Worm (Caenorhabditis elegans) whole organism, midembryonic: ENCODE measurements around the gene srh-203.
"Not testable (repeated sequence)": the region's sequence is repeated elsewhere in the genome, so short reads cannot be mapped to it uniquely, and the experiment has no call there.

Source experiments
- cog-1 ChIP-seq: sonication (generic microtip); optimal IDR thresholded peaks from 2 replicates; lab custom pipeline; 2016; ENCODE audit warnings: missing genetic modification characterization, missing compliant biosample characterization
- flt-1 ChIP-seq: fragments of 200-800 bp; sonication (Bioruptor generic); IDR thresholded peaks from 2 replicates; pipeline ENCODE4 v1.3.6; 2022; ENCODE audit warnings: missing genetic modification characterization, missing compliant biosample characterization
- klf-2 ChIP-seq: fragments of 200-800 bp; sonication (Bioruptor generic); conservative IDR thresholded peaks from 2 replicates; pipeline ENCODE4 v1.3.6; 2022; ENCODE audit warnings: missing genetic modification reagents, missing genetic modification characterization, missing compliant biosample characterization
- tab-1 ChIP-seq: fragments of 200-800 bp; sonication (Bioruptor generic); IDR thresholded peaks from 2 replicates; pipeline ENCODE4 v1.3.6; 2022; ENCODE audit warnings: missing genetic modification characterization, missing compliant biosample characterization
- ztf-23 ChIP-seq: fragments of 200-800 bp; sonication (Bioruptor generic); IDR thresholded peaks from 2 replicates; pipeline ENCODE4 v1.3.6; 2022; ENCODE audit warnings: missing genetic modification reagents, missing genetic modification characterization, missing compliant biosample characterization
- ztf-29 ChIP-seq: fragments of 200-800 bp; sonication (Bioruptor generic); IDR thresholded peaks from 2 replicates; pipeline ENCODE4 v1.3.6; 2022; ENCODE audit warnings: missing genetic modification reagents, missing genetic modification characterization, missing compliant biosample characterization

DNA sequence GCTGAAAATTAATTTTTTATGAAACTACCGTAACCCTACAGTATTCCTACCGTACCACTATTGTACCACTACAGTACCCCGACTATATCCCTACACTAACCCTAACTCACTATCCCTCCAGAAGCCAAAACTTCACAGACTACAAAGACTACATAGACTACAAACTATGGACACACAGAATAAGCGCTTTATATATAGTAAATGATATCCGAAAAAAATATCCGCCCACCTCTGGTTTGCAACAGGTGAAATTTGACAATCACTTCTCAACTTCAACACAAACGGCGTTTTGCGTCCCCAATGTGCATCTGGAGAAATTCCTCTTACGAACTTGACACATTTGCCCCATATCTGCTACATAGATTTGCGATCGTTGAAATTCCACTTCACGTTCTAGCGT, 46.1 kb downstream of the srh-203 start, which contains the start of gene srh-132:
- TF ChIP-seq tab-1 (GFP tag; lab: Robert Waterston, UW); cog-1 (tag; lab: Kevin White, UChicago); ztf-29 (GFP tag; lab: Robert Waterston, UW); klf-2 (GFP tag; lab: Robert Waterston, UW); flt-1 (GFP tag; lab: Robert Waterston, UW); ztf-23 (GFP tag; lab: Robert Waterston, UW): not testable (repeated sequence)
